Fruit fly (Drosophila melanogaster) whole organism, embryonic: ENCODE data around the gene CG31077.

ENCODE experiments used
- Adf1 ChIP-seq: fragments of 200-800 bp; sonication (Bioruptor generic); IDR thresholded peaks from 2 replicates; pipeline ENCODE4 v1.3.6; 2022; ENCODE audit warnings: missing biosample characterization, missing genetic modification characterization
- Asciz ChIP-seq: fragments of 200-800 bp; sonication (Bioruptor generic); optimal IDR thresholded peaks from 2 replicates; lab custom pipeline; 2017; ENCODE audit warnings: missing biosample characterization, mild to moderate bottlenecking, missing genetic modification characterization, missing genetic modification reagents
- CG11560 ChIP-seq: fragments of 200-800 bp; sonication (Bioruptor generic); IDR thresholded peaks from 3 replicates; pipeline ENCODE4 v1.3.6; 2022; ENCODE audit warnings: missing biosample characterization, missing genetic modification characterization
- CG12219 ChIP-seq: fragments of 200-800 bp; sonication (Bioruptor generic); optimal IDR thresholded peaks from 3 replicates; lab custom pipeline; 2018; ENCODE audit warnings: missing biosample characterization, mild to moderate bottlenecking, missing genetic modification characterization
- CG13287 ChIP-seq: fragments of 200-800 bp; sonication (Bioruptor generic); IDR thresholded peaks from 2 replicates; pipeline ENCODE4 v1.3.6; 2022; ENCODE audit warnings: missing biosample characterization, missing genetic modification characterization; ENCODE audit not compliant: partially characterized antibody
- CG13894 ChIP-seq: fragments of 200-800 bp; sonication (Bioruptor generic); optimal IDR thresholded peaks from 3 replicates; lab custom pipeline; 2018; ENCODE audit warnings: missing biosample characterization, mild to moderate bottlenecking, missing genetic modification characterization, moderate library complexity
- CG14965 ChIP-seq: fragments of 200-800 bp; sonication (Bioruptor generic); optimal IDR thresholded peaks from 2 replicates; lab custom pipeline; 2016; ENCODE audit warnings: missing biosample characterization, missing genetic modification characterization, borderline replicate concordance
- CG1647 ChIP-seq: fragments of 200-800 bp; sonication (Bioruptor generic); optimal IDR thresholded peaks from 3 replicates; lab custom pipeline; 2016; ENCODE audit warnings: missing biosample characterization, missing genetic modification characterization
- CG1792 ChIP-seq: fragments of 200-800 bp; sonication (Bioruptor generic); optimal IDR thresholded peaks from 2 replicates; lab custom pipeline; 2016; ENCODE audit warnings: missing biosample characterization, missing genetic modification characterization
- CG1832 ChIP-seq: fragments of 200-800 bp; sonication (Bioruptor generic); optimal IDR thresholded peaks from 2 replicates; lab custom pipeline; 2017; ENCODE audit warnings: missing biosample characterization, mild to moderate bottlenecking, missing genetic modification characterization, inconsistent platforms
- CG2116 ChIP-seq: fragments of 200-800 bp; sonication (Bioruptor generic); optimal IDR thresholded peaks from 3 replicates; lab custom pipeline; 2018; ENCODE audit warnings: missing biosample characterization, mild to moderate bottlenecking, missing genetic modification characterization
- CG3065 ChIP-seq: fragments of 200-800 bp; sonication (Bioruptor generic); optimal IDR thresholded peaks from 2 replicates; lab custom pipeline; 2016; ENCODE audit warnings: missing biosample characterization, missing genetic modification characterization
- CG43689 ChIP-seq: fragments of 200-800 bp; sonication (Bioruptor generic); IDR thresholded peaks from 2 replicates; pipeline ENCODE4 v1.3.6; 2022; ENCODE audit warnings: missing biosample characterization, missing genetic modification characterization
- CG5245 ChIP-seq: fragments of 200-800 bp; sonication (Bioruptor generic); optimal IDR thresholded peaks from 3 replicates; lab custom pipeline; 2016; ENCODE audit warnings: missing biosample characterization, missing genetic modification characterization
- CG7786 ChIP-seq: fragments of 200-800 bp; sonication (Bioruptor generic); optimal IDR thresholded peaks from 2 replicates; lab custom pipeline; 2016; ENCODE audit warnings: missing biosample characterization, missing genetic modification characterization
- CG8089 ChIP-seq: fragments of 200-800 bp; sonication (Bioruptor generic); optimal IDR thresholded peaks from 3 replicates; lab custom pipeline; 2016; ENCODE audit warnings: missing biosample characterization, missing genetic modification characterization
- CG9817 ChIP-seq: fragments of 200-800 bp; sonication (Bioruptor generic); optimal IDR thresholded peaks from 2 replicates; lab custom pipeline; 2018; ENCODE audit warnings: missing biosample characterization, mild to moderate bottlenecking, missing genetic modification characterization, moderate library complexity
- CG9876 ChIP-seq: fragments of 200-800 bp; sonication (Bioruptor generic); optimal IDR thresholded peaks from 2 replicates; lab custom pipeline; 2016; ENCODE audit warnings: missing biosample characterization, missing genetic modification characterization
- CG9932 ChIP-seq: fragments of 200-800 bp; sonication (Bioruptor generic); IDR thresholded peaks from 2 replicates; pipeline ENCODE4 v1.3.6; 2022; ENCODE audit warnings: missing biosample characterization, missing genetic modification characterization
- CHES-1-like ChIP-seq: fragments of 200-800 bp; sonication (Bioruptor generic); optimal IDR thresholded peaks from 2 replicates; lab custom pipeline; 2016; ENCODE audit warnings: missing biosample characterization, missing genetic modification characterization
- GATAe ChIP-seq: fragments of 200-800 bp; sonication (Bioruptor generic); conservative IDR thresholded peaks from 2 replicates; pipeline ENCODE4 v1.3.6; 2022; ENCODE audit warnings: missing biosample characterization, missing genetic modification characterization
- H2.0 ChIP-seq: fragments of 200-800 bp; sonication (Bioruptor generic); IDR thresholded peaks from 2 replicates; pipeline ENCODE4 v1.3.6; 2022; ENCODE audit warnings: missing biosample characterization, missing genetic modification characterization
- Meics ChIP-seq: fragments of 200-800 bp; sonication (Bioruptor generic); optimal IDR thresholded peaks from 2 replicates; lab custom pipeline; 2017; ENCODE audit warnings: missing biosample characterization, mild to moderate bottlenecking, missing genetic modification characterization
- Myb ChIP-seq: fragments of 200-800 bp; sonication (Bioruptor generic); optimal IDR thresholded peaks from 2 replicates; lab custom pipeline; 2016; ENCODE audit warnings: missing biosample characterization, missing genetic modification characterization
- Ptx1 ChIP-seq: fragments of 200-800 bp; sonication (Bioruptor generic); IDR thresholded peaks from 2 replicates; pipeline ENCODE4 v1.3.6; 2022; ENCODE audit warnings: missing biosample characterization, missing genetic modification characterization
- Ravus ChIP-seq: fragments of 200-800 bp; sonication (Bioruptor generic); IDR thresholded peaks from 2 replicates; pipeline ENCODE4 v1.3.6; 2022; ENCODE audit warnings: missing biosample characterization, missing genetic modification characterization
- Rx ChIP-seq: fragments of 200-800 bp; sonication (Bioruptor generic); IDR thresholded peaks from 2 replicates; pipeline ENCODE4 v1.3.6; 2022; ENCODE audit warnings: missing biosample characterization, missing genetic modification characterization
- Sry-β ChIP-seq: fragments of 200-800 bp; sonication (Bioruptor generic); optimal IDR thresholded peaks from 2 replicates; lab custom pipeline; 2018; ENCODE audit warnings: missing biosample characterization, mild to moderate bottlenecking, missing genetic modification characterization, moderate library complexity
- bowl ChIP-seq: fragments of 200-800 bp; sonication (Bioruptor generic); IDR thresholded peaks from 2 replicates; pipeline ENCODE4 v1.3.6; 2022; ENCODE audit warnings: missing biosample characterization, missing genetic modification characterization
- disco-r ChIP-seq: fragments of 200-800 bp; sonication (Bioruptor generic); optimal IDR thresholded peaks from 2 replicates; lab custom pipeline; 2016; ENCODE audit warnings: missing biosample characterization, missing genetic modification characterization
- emc ChIP-seq: fragments of 200-800 bp; sonication (Bioruptor generic); optimal IDR thresholded peaks from 2 replicates; lab custom pipeline; 2016; ENCODE audit warnings: missing biosample characterization, missing genetic modification characterization
- gcm2 ChIP-seq: fragments of 200-800 bp; sonication (Bioruptor generic); optimal IDR thresholded peaks from 2 replicates; lab custom pipeline; 2016; ENCODE audit warnings: missing biosample characterization, missing genetic modification characterization
- gt ChIP-seq: fragments of 200-800 bp; sonication (Bioruptor generic); IDR thresholded peaks from 2 replicates; pipeline ENCODE4 v1.3.6; 2022; ENCODE audit warnings: missing biosample characterization, missing genetic modification characterization
- hbn ChIP-seq: fragments of 200-800 bp; sonication (Bioruptor generic); IDR thresholded peaks from 2 replicates; pipeline ENCODE4 v1.3.6; 2022; ENCODE audit warnings: missing biosample characterization, missing genetic modification characterization; ENCODE audit not compliant: partially characterized antibody
- her ChIP-seq: fragments of 200-800 bp; sonication (Bioruptor generic); optimal IDR thresholded peaks from 2 replicates; lab custom pipeline; 2016; ENCODE audit warnings: missing biosample characterization, missing genetic modification characterization
- jigr1 ChIP-seq: fragments of 200-800 bp; sonication (Bioruptor generic); IDR thresholded peaks from 3 replicates; pipeline ENCODE4 v1.3.6; 2022; ENCODE audit warnings: missing biosample characterization, missing genetic modification characterization
- jumu ChIP-seq: fragments of 200-800 bp; sonication (Bioruptor generic); optimal IDR thresholded peaks from 3 replicates; lab custom pipeline; 2016; ENCODE audit warnings: missing biosample characterization, missing genetic modification characterization
- lab ChIP-seq: fragments of 200-800 bp; sonication (Bioruptor generic); optimal IDR thresholded peaks from 3 replicates; lab custom pipeline; 2017; ENCODE audit warnings: missing biosample characterization, missing genetic modification characterization, mild to moderate bottlenecking, moderate library complexity, missing genetic modification reagents
- lov ChIP-seq, 2 experiments: fragments of 200-800 bp in 1 of 2; fragments of >200 bp in 1 of 2; sonication (Bioruptor generic) in 1 of 2; IDR thresholded peaks in 1 of 2; optimal IDR thresholded peaks in 1 of 2; 2 replicates in 1 of 2; 3 replicates in 1 of 2; pipeline versions ENCODE4 v1.3.6 to Lab custom; 2017 to 2022; ENCODE audit warnings: missing biosample characterization in 1 of 2, missing genetic modification characterization in 1 of 2
- luna ChIP-seq: fragments of 200-800 bp; sonication (Bioruptor generic); optimal IDR thresholded peaks from 2 replicates; lab custom pipeline; 2016; ENCODE audit warnings: missing biosample characterization, missing genetic modification characterization
- odd ChIP-seq: fragments of 200-800 bp; sonication (Bioruptor generic); optimal IDR thresholded peaks from 2 replicates; lab custom pipeline; 2017; ENCODE audit warnings: missing biosample characterization, mild to moderate bottlenecking, missing genetic modification characterization
- ranshi ChIP-seq: fragments of 200-800 bp; sonication (Bioruptor generic); IDR thresholded peaks from 2 replicates; pipeline ENCODE4 v1.3.6; 2022; ENCODE audit warnings: missing biosample characterization, missing genetic modification characterization
- run ChIP-seq: fragments of 200-800 bp; sonication (Bioruptor generic); optimal IDR thresholded peaks from 3 replicates; lab custom pipeline; 2018; ENCODE audit warnings: missing biosample characterization, mild to moderate bottlenecking, missing genetic modification characterization
- scrt ChIP-seq: fragments of 200-800 bp; sonication (Bioruptor generic); optimal IDR thresholded peaks from 2 replicates; lab custom pipeline; 2018; ENCODE audit warnings: missing biosample characterization, mild to moderate bottlenecking, missing genetic modification characterization, moderate library complexity
- sna ChIP-seq: fragments of 200-800 bp; sonication (Bioruptor generic); IDR thresholded peaks from 2 replicates; pipeline ENCODE4 v1.3.6; 2022; ENCODE audit warnings: missing biosample characterization, missing genetic modification characterization; ENCODE audit not compliant: partially characterized antibody
- sug ChIP-seq: fragments of 200-800 bp; optimal IDR thresholded peaks from 2 replicates; lab custom pipeline; 2019; ENCODE audit warnings: missing biosample characterization, mild to moderate bottlenecking, missing genetic modification characterization, moderate library complexity
- toy ChIP-seq: fragments of 200-800 bp; sonication (Bioruptor generic); IDR thresholded peaks from 2 replicates; pipeline ENCODE4 v1.3.6; 2022; ENCODE audit warnings: missing biosample characterization, missing genetic modification characterization
- tx ChIP-seq: fragments of 200-800 bp; sonication (Bioruptor generic); optimal IDR thresholded peaks from 2 replicates; lab custom pipeline; 2016; ENCODE audit warnings: missing biosample characterization, missing genetic modification characterization
- vvl ChIP-seq: fragments of 200-800 bp; sonication (Bioruptor generic); IDR thresholded peaks from 2 replicates; pipeline ENCODE4 v1.3.6; 2022; ENCODE audit warnings: missing biosample characterization, missing genetic modification characterization
- wor ChIP-seq: fragments of 200-800 bp; sonication (Bioruptor generic); IDR thresholded peaks from 2 replicates; pipeline ENCODE4 v1.3.6; 2022; ENCODE audit warnings: missing biosample characterization, missing genetic modification characterization

Gene CG31077

dm6 chr3R:26954020-26954672 is 45.4 kb upstream of the CG31077 start (continued):
- TF ChIP-seq CG7786 (no peak), CG13287 (GFP tag; lab: Robert Waterston, UW) (no peak), CG9932 (GFP tag; lab: Robert Waterston, UW) (peak; percentile 57), run (tag; lab: Kevin White, UChicago) (peak; percentile 64), disco-r (GFP tag; lab: Kevin White, UChicago) (no peak), toy (GFP tag; lab: Robert Waterston, UW) (no peak), sna (GFP tag; lab: Robert Waterston, UW) (no peak), tx (GFP tag; lab: Kevin White, UChicago) (no peak), CG5245 (GFP tag; lab: Kevin White, UChicago) (no peak), Asciz (GFP tag; lab: Kevin White, UChicago) (peak; percentile 85), odd (GFP tag; lab: Kevin White, UChicago) (peak; percentile 20), gcm2 (GFP tag; lab: Kevin White, UChicago) (no peak), H2.0 (peak; percentile 81), CG8089 (GFP tag; lab: Kevin White, UChicago) (no peak), Ravus (peak; percentile 39), CG43689 (GFP tag; lab: Robert Waterston, UW) (0 out of 2 replicates have a peak, but pooled peaks have one; percentile 24), emc (no peak), hbn (GFP tag; lab: Robert Waterston, UW) (no peak), vvl (peak; percentile 94), CG1792 (GFP tag; lab: Kevin White, UChicago) (no peak), CG3065 (GFP tag; lab: Kevin White, UChicago) (peak; percentile 27), gt (GFP tag; lab: Robert Waterston, UW) (peak; percentile 52; the same call in 1 of the 2 replicates), wor (GFP tag; lab: Robert Waterston, UW) (peak; percentile 80), CG12219 (GFP tag; lab: Kevin White, UChicago) (peak; percentile 25), bowl (GFP tag; lab: Robert Waterston, UW) (0 out of 2 replicates have a peak, but pooled peaks have one; percentile 49), CG13894 (tag; lab: Kevin White, UChicago) (no peak), her (no peak), CG1647 (peak; percentile 7), CG11560 (tag; lab: Robert Waterston, UW) (peak; percentile 48; the same call in 1 of the 3 replicates), jigr1 (GFP tag; lab: Robert Waterston, UW) (peak; percentile 74; the same call in 2 of the 3 replicates), Ptx1 (GFP tag; lab: Robert Waterston, UW) (peak; percentile 90), Sry-β (GFP tag; lab: Kevin White, UChicago) (no peak), Rx (GFP tag; lab: Robert Waterston, UW) (peak; percentile 70), CG14965 (GFP tag; lab: Kevin White, UChicago) (no peak), Meics (GFP tag; lab: Kevin White, UChicago) (peak; percentile 69), jumu (GFP tag; lab: Kevin White, UChicago) (no peak), Myb (GFP tag; lab: Kevin White, UChicago) (no peak), CHES-1-like (GFP tag; lab: Kevin White, UChicago) (no peak), ranshi (GFP tag; lab: Robert Waterston, UW) (peak; percentile 76), sug (tag; lab: Kevin White, UChicago) (no peak), luna (no peak), CG2116 (GFP tag; lab: Kevin White, UChicago) (no peak), lov (optimal IDR thresholded peaks at IDR 0.05; lab: Kevin White, UChicago) (no peak), lov (GFP tag; IDR thresholded peaks at IDR 0.05; lab: Robert Waterston, UW) (peak; percentile 68; the same call in 1 of the 3 replicates), lab (GFP tag; lab: Kevin White, UChicago) (peak; percentile 85), GATAe (GFP tag; lab: Robert Waterston, UW) (no peak), CG9876 (GFP tag; lab: Kevin White, UChicago) (no peak), Adf1 (0 out of 2 replicates have a peak, but pooled peaks have one; percentile 11), CG9817 (tag; lab: Kevin White, UChicago) (peak; percentile 23), CG1832 (peak; percentile 81), scrt (GFP tag; lab: Kevin White, UChicago) (peak; percentile 51)
